Fruit fly (Drosophila melanogaster) whole organism, prepupa: ENCODE data around the gene Fas1.

Experiments used
- CG16779 ChIP-seq: fragments of 200-800 bp; sonication (Bioruptor generic); optimal IDR thresholded peaks from 3 replicates; lab custom pipeline; 2017; ENCODE audit warnings: missing biosample characterization, mild to moderate bottlenecking, missing genetic modification characterization
- CG31627 ChIP-seq: fragments of 200-800 bp; sonication (Bioruptor generic); optimal IDR thresholded peaks from 3 replicates; lab custom pipeline; 2016; ENCODE audit warnings: missing biosample characterization, missing genetic modification characterization
- CG6276 ChIP-seq: fragments of 200-800 bp; sonication (Bioruptor generic); optimal IDR thresholded peaks from 2 replicates; lab custom pipeline; 2017; ENCODE audit warnings: missing biosample characterization, mild to moderate bottlenecking, missing genetic modification characterization
- CG6854 ChIP-seq: fragments of 200-800 bp; sonication (Bioruptor generic); optimal IDR thresholded peaks from 2 replicates; lab custom pipeline; 2017; ENCODE audit warnings: missing biosample characterization, mild to moderate bottlenecking, missing genetic modification characterization
- CG7368 ChIP-seq: fragments of 200-800 bp; sonication (Bioruptor generic); optimal IDR thresholded peaks from 3 replicates; lab custom pipeline; 2016; ENCODE audit warnings: missing biosample characterization, missing genetic modification characterization
- CG8319 ChIP-seq: fragments of 200-800 bp; sonication (Bioruptor generic); optimal IDR thresholded peaks from 3 replicates; lab custom pipeline; 2016; ENCODE audit warnings: missing biosample characterization, missing genetic modification characterization
- CG8632 ChIP-seq: fragments of 200-800 bp; sonication (Bioruptor generic); optimal IDR thresholded peaks from 3 replicates; lab custom pipeline; 2016; ENCODE audit warnings: missing biosample characterization, missing genetic modification characterization
- Ets21C ChIP-seq: fragments of 200-800 bp; sonication (Bioruptor generic); optimal IDR thresholded peaks from 3 replicates; lab custom pipeline; 2016; ENCODE audit warnings: missing biosample characterization, missing genetic modification characterization
- Ets96B ChIP-seq: fragments of 200-800 bp; optimal IDR thresholded peaks from 2 replicates; lab custom pipeline; 2019; ENCODE audit warnings: missing biosample characterization, mild to moderate bottlenecking, missing genetic modification characterization, moderate library complexity
- Hr38 ChIP-seq: sonication (Bioruptor generic); optimal IDR thresholded peaks from 2 replicates; lab custom pipeline; 2016; ENCODE audit warnings: missing biosample characterization, missing genetic modification characterization
- Sox102F ChIP-seq: fragments of 200-800 bp; sonication (Bioruptor generic); optimal IDR thresholded peaks from 2 replicates; lab custom pipeline; 2016; ENCODE audit warnings: missing biosample characterization, mild to moderate bottlenecking, missing genetic modification characterization
- Sox15 ChIP-seq: fragments of 200-800 bp; sonication (Bioruptor generic); optimal IDR thresholded peaks from 3 replicates; lab custom pipeline; 2016; ENCODE audit warnings: missing biosample characterization, missing genetic modification characterization
- esn ChIP-seq: fragments of 200-800 bp; sonication (Bioruptor generic); optimal IDR thresholded peaks from 2 replicates; lab custom pipeline; 2016; ENCODE audit warnings: missing biosample characterization, mild to moderate bottlenecking, missing genetic modification characterization, moderate library complexity
- net ChIP-seq: fragments of 200-800 bp; sonication (Bioruptor generic); optimal IDR thresholded peaks from 3 replicates; lab custom pipeline; 2016; ENCODE audit warnings: missing biosample characterization, missing genetic modification characterization

DNA sequence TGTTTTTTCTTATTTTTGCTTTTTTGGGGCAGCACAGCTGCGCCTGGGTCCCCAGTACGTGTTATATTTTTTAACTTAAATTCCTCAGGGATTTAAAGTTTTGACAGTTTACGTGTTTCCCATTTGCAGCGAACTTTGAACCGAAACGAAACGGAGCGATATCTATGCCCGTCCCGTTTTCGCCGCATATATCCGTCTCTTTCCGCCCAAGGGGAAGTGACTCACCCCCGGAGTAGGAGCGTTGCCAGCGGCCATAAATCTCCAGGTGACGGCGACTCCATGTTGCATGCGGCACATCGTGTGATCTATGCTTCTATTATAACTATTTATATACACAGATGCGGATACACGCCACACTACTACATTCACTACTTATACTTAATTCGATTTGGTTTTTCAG is 36.7 kb downstream of the Fas1 start:
- TF ChIP-seq Hr38 (no peak), CG6276 (no peak), CG6854 (no peak), CG16779 (tag; lab: Kevin White, UChicago) (no peak), net (no peak), Ets21C (no peak), CG7368 (no peak), Sox102F (GFP tag; lab: Kevin White, UChicago) (no peak), CG31627 (GFP tag; lab: Kevin White, UChicago) (no peak), Ets96B (tag; lab: Kevin White, UChicago) (no peak), Sox15 (GFP tag; lab: Kevin White, UChicago) (no peak), CG8632 (GFP tag; lab: Kevin White, UChicago) (no peak), CG8319 (GFP tag; lab: Kevin White, UChicago) (no peak), esn (GFP tag; lab: Kevin White, UChicago) (no peak)
